Fruit fly (Drosophila melanogaster) whole organism, embryonic: ENCODE data around the gene Atg6.

ENCODE experiments used
- CG10462 ChIP-seq: fragments of 200-800 bp; sonication (Bioruptor generic); optimal IDR thresholded peaks from 2 replicates; lab custom pipeline; 2016; ENCODE audit warnings: missing biosample characterization, missing genetic modification characterization
- CG11504 ChIP-seq: fragments of 200-800 bp; sonication (Bioruptor generic); optimal IDR thresholded peaks from 3 replicates; lab custom pipeline; 2019; ENCODE audit warnings: missing biosample characterization, mild to moderate bottlenecking, missing genetic modification characterization, moderate library complexity
- CG11696 ChIP-seq: fragments of 200-800 bp; sonication (Bioruptor generic); IDR thresholded peaks from 2 replicates; pipeline ENCODE4 v1.3.6; 2022; ENCODE audit warnings: missing biosample characterization, missing genetic modification characterization
- CG12219 ChIP-seq: fragments of 200-800 bp; sonication (Bioruptor generic); optimal IDR thresholded peaks from 3 replicates; lab custom pipeline; 2018; ENCODE audit warnings: missing biosample characterization, mild to moderate bottlenecking, missing genetic modification characterization
- CG12236 ChIP-seq: fragments of 200-800 bp; sonication (Bioruptor generic); optimal IDR thresholded peaks from 2 replicates; lab custom pipeline; 2016; ENCODE audit warnings: missing biosample characterization, missing genetic modification characterization
- CG12942 ChIP-seq: fragments of 200-800 bp; sonication (Bioruptor generic); optimal IDR thresholded peaks from 3 replicates; lab custom pipeline; 2016; ENCODE audit warnings: missing biosample characterization, missing genetic modification characterization
- CG14014 ChIP-seq: fragments of 200-800 bp; sonication (Bioruptor generic); IDR thresholded peaks from 2 replicates; pipeline ENCODE4 v1.3.6; 2022; ENCODE audit warnings: missing biosample characterization, missing genetic modification characterization
- CG15479 ChIP-seq: fragments of 200-800 bp; sonication (Bioruptor generic); optimal IDR thresholded peaks from 3 replicates; lab custom pipeline; 2019; ENCODE audit warnings: missing biosample characterization, mild to moderate bottlenecking, missing genetic modification characterization, moderate library complexity
- CG2889 ChIP-seq: fragments of 200-800 bp; sonication (Bioruptor generic); IDR thresholded peaks from 3 replicates; pipeline ENCODE4 v1.3.6; 2022; ENCODE audit warnings: missing biosample characterization, missing genetic modification characterization
- CG6272 ChIP-seq: fragments of 200-800 bp; sonication (Bioruptor generic); IDR thresholded peaks from 2 replicates; pipeline ENCODE4 v1.3.6; 2022; ENCODE audit warnings: missing biosample characterization, missing genetic modification characterization
- CG6765 ChIP-seq: fragments of 200-800 bp; sonication (Bioruptor generic); optimal IDR thresholded peaks from 3 replicates; lab custom pipeline; 2017; ENCODE audit warnings: missing biosample characterization, mild to moderate bottlenecking, missing genetic modification characterization
- CG7987 ChIP-seq: fragments of 200-800 bp; sonication (Bioruptor generic); optimal IDR thresholded peaks from 2 replicates; lab custom pipeline; 2018; ENCODE audit warnings: missing biosample characterization, mild to moderate bottlenecking, missing genetic modification characterization, moderate library complexity
- CG8359 ChIP-seq: fragments of 200-800 bp; sonication (Bioruptor generic); optimal IDR thresholded peaks from 2 replicates; lab custom pipeline; 2017; ENCODE audit warnings: missing biosample characterization, mild to moderate bottlenecking, missing genetic modification characterization, borderline replicate concordance
- CG8478 ChIP-seq: fragments of >200 bp; optimal IDR thresholded peaks from 2 replicates; lab custom pipeline; 2018
- CoRest ChIP-seq: fragments of 200-800 bp; sonication (Bioruptor generic); optimal IDR thresholded peaks from 3 replicates; lab custom pipeline; 2018; ENCODE audit warnings: missing biosample characterization, mild to moderate bottlenecking, missing genetic modification characterization, moderate library complexity
- D19A ChIP-seq: fragments of 200-800 bp; optimal IDR thresholded peaks from 3 replicates; lab custom pipeline; 2019; ENCODE audit warnings: missing biosample characterization, mild to moderate bottlenecking, missing genetic modification characterization, moderate library complexity
- Dad ChIP-seq: fragments of 200-800 bp; sonication (Bioruptor generic); optimal IDR thresholded peaks from 3 replicates; lab custom pipeline; 2016; ENCODE audit warnings: missing biosample characterization, missing genetic modification characterization
- Eip74EF ChIP-seq, 2 experiments: fragments of 200-800 bp in 1 of 2; fragments of >200 bp in 1 of 2; sonication (Bioruptor generic) in 1 of 2; optimal IDR thresholded peaks; 2 replicates each; lab custom pipeline; 2017 to 2019; ENCODE audit warnings: missing biosample characterization in 2 of 2, missing genetic modification characterization in 2 of 2, mild to moderate bottlenecking in 1 of 2, moderate library complexity in 1 of 2
- Hr51 ChIP-seq, 2 experiments: fragments of 200-800 bp; sonication (Bioruptor generic); optimal IDR thresholded peaks; 2 replicates in 1 of 2; 3 replicates in 1 of 2; lab custom pipeline; 2016 to 2018; ENCODE audit warnings: missing biosample characterization in 2 of 2, missing genetic modification characterization in 2 of 2, mild to moderate bottlenecking in 1 of 2, moderate library complexity in 1 of 2
- Mad ChIP-seq: fragments of 200-800 bp; sonication (Bioruptor generic); optimal IDR thresholded peaks from 2 replicates; lab custom pipeline; 2016; ENCODE audit warnings: missing biosample characterization, missing genetic modification characterization
- Sox100B ChIP-seq: fragments of 200-800 bp; sonication (Bioruptor generic); optimal IDR thresholded peaks from 3 replicates; lab custom pipeline; 2018; ENCODE audit warnings: missing biosample characterization, mild to moderate bottlenecking, missing genetic modification characterization
- Trl ChIP-seq, 3 experiments: fragments of >200 bp in 2 of 3; fragments of 200-800 bp in 1 of 3; sonication (Bioruptor generic) in 1 of 3; optimal IDR thresholded peaks; 2 replicates in 1 of 3; 3 replicates in 2 of 3; lab custom pipeline; 2016 to 2017; ENCODE audit warnings: missing biosample characterization in 1 of 3, missing genetic modification characterization in 1 of 3
- amos ChIP-seq: fragments of 200-800 bp; sonication (Bioruptor generic); IDR thresholded peaks from 2 replicates; pipeline ENCODE4 v1.3.6; 2022; ENCODE audit warnings: missing biosample characterization, missing genetic modification characterization; ENCODE audit not compliant: partially characterized antibody
- aop ChIP-seq: fragments of 200-800 bp; sonication (Bioruptor generic); IDR thresholded peaks from 2 replicates; pipeline ENCODE4 v1.3.6; 2022; ENCODE audit warnings: missing biosample characterization, missing genetic modification characterization
- bab2 ChIP-seq: fragments of 200-800 bp; sonication (Bioruptor generic); optimal IDR thresholded peaks from 2 replicates; lab custom pipeline; 2016; ENCODE audit warnings: missing biosample characterization, missing genetic modification characterization
- br ChIP-seq: fragments of >200 bp; optimal IDR thresholded peaks from 2 replicates; lab custom pipeline; 2017
- crp ChIP-seq, 2 experiments: fragments of 200-800 bp; sonication (Bioruptor generic); optimal IDR thresholded peaks; 2 replicates in 1 of 2; 3 replicates in 1 of 2; lab custom pipeline; 2017; ENCODE audit warnings: missing biosample characterization in 2 of 2, missing genetic modification characterization in 2 of 2, mild to moderate bottlenecking in 1 of 2, moderate library complexity in 1 of 2
- cwo ChIP-seq: fragments of 200-800 bp; sonication (Bioruptor generic); optimal IDR thresholded peaks from 3 replicates; lab custom pipeline; 2017; ENCODE audit warnings: missing biosample characterization, missing genetic modification characterization, mild to moderate bottlenecking, moderate library complexity, missing genetic modification reagents
- dan ChIP-seq: fragments of 200-800 bp; sonication (Bioruptor generic); IDR thresholded peaks from 2 replicates; pipeline ENCODE4 v1.3.6; 2022; ENCODE audit warnings: missing biosample characterization, missing genetic modification characterization
- ems ChIP-seq: fragments of 200-800 bp; sonication (Bioruptor generic); optimal IDR thresholded peaks from 3 replicates; lab custom pipeline; 2016; ENCODE audit warnings: missing biosample characterization, missing genetic modification characterization
- fd3F ChIP-seq: fragments of 200-800 bp; sonication (Bioruptor generic); optimal IDR thresholded peaks from 2 replicates; lab custom pipeline; 2018; ENCODE audit warnings: missing biosample characterization, mild to moderate bottlenecking, missing genetic modification characterization, moderate library complexity
- grau ChIP-seq: fragments of 200-800 bp; optimal IDR thresholded peaks from 3 replicates; lab custom pipeline; 2019; ENCODE audit warnings: missing biosample characterization, mild to moderate bottlenecking, missing genetic modification characterization, moderate library complexity
- gsb-n ChIP-seq: fragments of 200-800 bp; sonication (Bioruptor generic); optimal IDR thresholded peaks from 3 replicates; lab custom pipeline; 2018; ENCODE audit warnings: missing biosample characterization, mild to moderate bottlenecking, missing genetic modification characterization
- lola ChIP-seq, 3 experiments: fragments of >200 bp in 2 of 3; fragments of 200-800 bp in 1 of 3; sonication (Bioruptor generic) in 1 of 3; optimal IDR thresholded peaks; 2 replicates each; lab custom pipeline; 2017 to 2019; ENCODE audit warnings: missing biosample characterization in 3 of 3, missing genetic modification characterization in 3 of 3, mild to moderate bottlenecking in 1 of 3, moderate library complexity in 1 of 3
- mam ChIP-seq: fragments of 200-800 bp; sonication (Bioruptor generic); optimal IDR thresholded peaks from 3 replicates; lab custom pipeline; 2016; ENCODE audit warnings: missing biosample characterization, missing genetic modification characterization
- nerfin-2 ChIP-seq: fragments of 200-800 bp; sonication (Bioruptor generic); IDR thresholded peaks from 2 replicates; pipeline ENCODE4 v1.3.6; 2022; ENCODE audit warnings: missing biosample characterization, missing genetic modification characterization; ENCODE audit not compliant: partially characterized antibody
- pb ChIP-seq: fragments of 200-800 bp; sonication (Bioruptor generic); optimal IDR thresholded peaks from 3 replicates; lab custom pipeline; 2016; ENCODE audit warnings: missing biosample characterization, missing genetic modification characterization
- ro ChIP-seq: fragments of 200-800 bp; sonication (Bioruptor generic); IDR thresholded peaks from 2 replicates; pipeline ENCODE4 v1.3.6; 2022; ENCODE audit warnings: missing biosample characterization, missing genetic modification characterization
- salm ChIP-seq: fragments of 200-800 bp; sonication (Bioruptor generic); optimal IDR thresholded peaks from 2 replicates; lab custom pipeline; 2018; ENCODE audit warnings: missing biosample characterization, mild to moderate bottlenecking, missing genetic modification characterization
- sd ChIP-seq: fragments of 200-800 bp; sonication (Bioruptor generic); optimal IDR thresholded peaks from 3 replicates; lab custom pipeline; 2018; ENCODE audit warnings: missing biosample characterization, mild to moderate bottlenecking, missing genetic modification characterization, moderate library complexity
- sens ChIP-seq: fragments of 200-800 bp; sonication (Bioruptor generic); peaks from one replicate; lab custom pipeline; 2016; ENCODE audit warnings: missing biosample characterization, missing genetic modification characterization
- stwl ChIP-seq: fragments of 200-800 bp; sonication (Bioruptor generic); optimal IDR thresholded peaks from 3 replicates; lab custom pipeline; 2018; ENCODE audit warnings: missing biosample characterization, mild to moderate bottlenecking, missing genetic modification characterization, moderate library complexity
- sug ChIP-seq: fragments of 200-800 bp; optimal IDR thresholded peaks from 2 replicates; lab custom pipeline; 2019; ENCODE audit warnings: missing biosample characterization, mild to moderate bottlenecking, missing genetic modification characterization, moderate library complexity
- tgo ChIP-seq: fragments of 200-800 bp; sonication (Bioruptor generic); IDR thresholded peaks from 3 replicates; pipeline ENCODE4 v1.3.6; 2022; ENCODE audit warnings: missing biosample characterization, missing genetic modification characterization
- toy ChIP-seq: fragments of 200-800 bp; sonication (Bioruptor generic); IDR thresholded peaks from 2 replicates; pipeline ENCODE4 v1.3.6; 2022; ENCODE audit warnings: missing biosample characterization, missing genetic modification characterization
- trh ChIP-seq: fragments of 200-800 bp; sonication (Bioruptor generic); optimal IDR thresholded peaks from 2 replicates; lab custom pipeline; 2016; ENCODE audit warnings: missing biosample characterization, missing genetic modification characterization
- ttk ChIP-seq: fragments of 200-800 bp; sonication (Bioruptor generic); IDR thresholded peaks from 2 replicates; pipeline ENCODE4 v2.1.2; 2022; ENCODE audit warnings: missing biosample characterization, missing genetic modification characterization
- vfl ChIP-seq: fragments of 200-800 bp; sonication (Bioruptor generic); optimal IDR thresholded peaks from 2 replicates; lab custom pipeline; 2016; ENCODE audit warnings: missing biosample characterization, missing genetic modification characterization
- wek ChIP-seq: fragments of 200-800 bp; sonication (Bioruptor generic); optimal IDR thresholded peaks from 3 replicates; lab custom pipeline; 2018; ENCODE audit warnings: missing biosample characterization, mild to moderate bottlenecking, missing genetic modification characterization, moderate library complexity

Gene Atg6

DNA sequence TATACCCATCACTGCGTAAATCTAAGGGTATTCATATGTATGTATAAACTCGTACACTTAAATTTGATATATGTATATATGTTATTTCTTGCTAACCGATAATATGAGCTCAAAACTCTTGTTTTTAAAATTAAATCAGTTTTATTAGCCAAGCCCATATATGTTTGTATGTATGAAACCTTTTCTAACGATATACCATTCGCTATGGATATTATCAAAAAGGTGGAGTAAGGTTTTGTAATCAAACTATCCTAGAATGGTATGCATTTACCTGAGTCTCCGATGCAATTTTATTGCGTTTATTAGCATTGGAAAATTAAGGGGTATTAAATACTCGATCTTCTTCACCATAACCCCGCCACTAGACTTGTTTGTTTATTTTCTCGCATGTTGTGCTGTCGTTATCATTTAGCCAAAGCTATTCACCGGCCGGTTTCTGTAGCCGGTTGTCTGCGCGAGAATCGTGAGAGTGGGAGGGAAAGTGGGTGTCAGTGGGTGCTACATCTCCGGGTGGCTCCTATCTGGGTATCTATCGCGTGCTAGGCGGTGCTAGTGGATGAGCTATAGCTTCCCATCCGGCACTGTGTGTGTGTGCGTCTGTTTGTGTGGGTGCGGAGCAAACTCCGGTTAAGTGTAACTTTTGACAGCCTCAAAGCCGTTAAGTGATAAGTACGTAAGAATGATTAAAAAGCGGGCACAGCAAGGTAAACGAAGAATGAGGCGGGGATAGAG is 42.6 kb downstream of the Atg6 start (continued):
- TF ChIP-seq CG2889 (GFP tag; lab: Robert Waterston, UW) (no peak), CG15479 (GFP tag; lab: Kevin White, UChicago) (no peak), tgo (no peak), CG7987 (GFP tag; lab: Kevin White, UChicago) (no peak), toy (GFP tag; lab: Robert Waterston, UW) (no peak), fd3F (no peak), stwl (tag; lab: Kevin White, UChicago) (no peak), Dad (GFP tag; lab: Kevin White, UChicago) (no peak), Trl (optimal IDR thresholded peaks at IDR 0.05; lab: Kevin White, UChicago) (no peak), Trl (GFP tag; optimal IDR thresholded peaks at IDR 0.05; lab: Kevin White, UChicago) (peak; percentile 17), CoRest (peak; percentile 31), CG12236 (no peak), Mad (GFP tag; lab: Kevin White, UChicago) (no peak), nerfin-2 (GFP tag; lab: Robert Waterston, UW) (0 out of 2 replicates have a peak, but pooled peaks have one; percentile 11), D19A (tag; lab: Kevin White, UChicago) (peak; percentile 29), CG6272 (GFP tag; lab: Robert Waterston, UW) (no peak), sd (tag; lab: Kevin White, UChicago) (no peak), lola (GFP tag; optimal IDR thresholded peaks at IDR 0.05; lab: Kevin White, UChicago) (peak in 1 of 3 experiments; percentile 22), ttk (no peak), CG6765 (GFP tag; lab: Kevin White, UChicago) (no peak), salm (no peak), Hr51 (GFP tag; optimal IDR thresholded peaks at IDR 0.05; lab: Kevin White, UChicago) (peak in 1 of 2 experiments; percentile 36), CG14014 (no peak), aop (GFP tag; lab: Robert Waterston, UW) (no peak), br (lab: Kevin White, UChicago) (no peak), mam (peak; percentile 4), sens (peak; percentile 86), pb (GFP tag; lab: Kevin White, UChicago) (no peak), CG12219 (GFP tag; lab: Kevin White, UChicago) (no peak), CG11504 (tag; lab: Kevin White, UChicago) (peak; percentile 52), grau (tag; lab: Kevin White, UChicago) (peak; percentile 17), Eip74EF (GFP tag; optimal IDR thresholded peaks at IDR 0.05; lab: Kevin White, UChicago) (no peak), CG8359 (GFP tag; lab: Kevin White, UChicago) (no peak), crp (GFP tag; optimal IDR thresholded peaks at IDR 0.05; lab: Kevin White, UChicago) (no peak), CG10462 (GFP tag; lab: Kevin White, UChicago) (no peak), vfl (GFP tag; lab: Kevin White, UChicago) (no peak), sug (tag; lab: Kevin White, UChicago) (peak; percentile 49), ems (GFP tag; lab: Kevin White, UChicago) (no peak), trh (GFP tag; lab: Kevin White, UChicago) (no peak), cwo (GFP tag; lab: Kevin White, UChicago) (peak; percentile 70), CG8478 (lab: Kevin White, UChicago) (no peak), CG11696 (GFP tag; lab: Robert Waterston, UW) (no peak), gsb-n (tag; lab: Kevin White, UChicago) (no peak), bab2 (no peak), amos (GFP tag; lab: Robert Waterston, UW) (no peak), dan (no peak), wek (GFP tag; lab: Kevin White, UChicago) (no peak), CG12942 (GFP tag; lab: Kevin White, UChicago) (no peak), Sox100B (peak; percentile 45), ro (GFP tag; lab: Robert Waterston, UW) (no peak)
